Fruit fly (Drosophila melanogaster): ENCODE data around the gene Gem4c.

Gene Gem4c

dm6 chrX:3930528-3931251 lies 14.2 kb upstream of the Gem4c start, which contains the start of gene CG42541 (continued):
- no peak for TF ChIP-seq Usf (GFP tag; optimal IDR thresholded peaks at IDR 0.05)
- TF ChIP-seq Mes4 (GFP tag; optimal IDR thresholded peaks at IDR 0.05), result no peak
- no peak for TF ChIP-seq CG5180 (GFP tag; optimal IDR thresholded peaks at IDR 0.05)
- no peak for TF ChIP-seq crol (GFP tag; IDR thresholded peaks at IDR 0.05)
- no peak for TF ChIP-seq CG6272 (GFP tag; IDR thresholded peaks at IDR 0.05)
- TF ChIP-seq Bteb2 (GFP tag; optimal IDR thresholded peaks at IDR 0.05), result no peak
- no peak for TF ChIP-seq PHDP (tag; optimal IDR thresholded peaks at IDR 0.05)
- no peak for TF ChIP-seq CG10321 (GFP tag; IDR thresholded peaks at IDR 0.05)
- TF ChIP-seq wdn (GFP tag; IDR thresholded peaks at IDR 0.05), result no peak
- TF ChIP-seq Hmr (GFP tag; optimal IDR thresholded peaks at IDR 0.05), result no peak
- TF ChIP-seq CG10462 (GFP tag; optimal IDR thresholded peaks at IDR 0.05), result no peak
- no peak for TF ChIP-seq Asciz (GFP tag; optimal IDR thresholded peaks at IDR 0.05)
- no peak for TF ChIP-seq Hr39 (optimal IDR thresholded peaks at IDR 0.05)
- no peak for TF ChIP-seq MTF-1 (GFP tag; optimal IDR thresholded peaks at IDR 0.05; ENCODE audit: borderline replicate concordance)
- no peak for TF ChIP-seq so (GFP tag; IDR thresholded peaks at IDR 0.05)
- no peak for TF ChIP-seq sens (GFP tag)
- TF ChIP-seq wek (GFP tag; optimal IDR thresholded peaks at IDR 0.05), result no peak
- TF ChIP-seq H15 (GFP tag; IDR thresholded peaks at IDR 0.05), result no peak
- peak; percentile 63 for TF ChIP-seq CG15514 (GFP tag; optimal IDR thresholded peaks at IDR 0.05)
- no peak for TF ChIP-seq H2.0 (GFP tag; IDR thresholded peaks at IDR 0.05)
- TF ChIP-seq pnt (GFP tag; optimal IDR thresholded peaks at IDR 0.05), result no peak
- TF ChIP-seq BEAF-32 (GFP tag; optimal IDR thresholded peaks at IDR 0.05), result no peak
- no peak for TF ChIP-seq zfh2 (GFP tag; optimal IDR thresholded peaks at IDR 0.05)
- TF ChIP-seq ewg (GFP tag; optimal IDR thresholded peaks at IDR 0.05), result no peak
- TF ChIP-seq CG34422 (GFP tag; IDR thresholded peaks at IDR 0.05), result 0 out of 3 replicates have a peak, but pooled peaks have one; percentile 7
- TF ChIP-seq pfk (GFP tag; optimal IDR thresholded peaks at IDR 0.05), result no peak
- TF ChIP-seq Hand (GFP tag; optimal IDR thresholded peaks at IDR 0.05), result no peak
- no peak for TF ChIP-seq sna (GFP tag; IDR thresholded peaks at IDR 0.05; ENCODE audit: partially characterized antibody)
- TF ChIP-seq Deaf1 (tag; optimal IDR thresholded peaks at IDR 0.05), result peak; percentile 97
- TF ChIP-seq CHES-1-like (GFP tag; optimal IDR thresholded peaks at IDR 0.05), result no peak
- no peak for TF ChIP-seq CG8359 (GFP tag; optimal IDR thresholded peaks at IDR 0.05; ENCODE audit: borderline replicate concordance)
- peak; percentile 1 for TF ChIP-seq Dp (GFP tag; optimal IDR thresholded peaks at IDR 0.05)
- TF ChIP-seq NFAT (GFP tag; IDR thresholded peaks at IDR 0.05), result no peak
- TF ChIP-seq CG13624 (GFP tag; optimal IDR thresholded peaks at IDR 0.05), result no peak
- TF ChIP-seq usp (GFP tag; optimal IDR thresholded peaks at IDR 0.05), result no peak
- no peak for TF ChIP-seq dpn (GFP tag; optimal IDR thresholded peaks at IDR 0.05)
- peak; percentile 56 for TF ChIP-seq CG18011 (GFP tag; optimal IDR thresholded peaks at IDR 0.05)
- no peak for TF ChIP-seq CG7745 (tag; optimal IDR thresholded peaks at IDR 0.05)
- TF ChIP-seq CG17361 (GFP tag; IDR thresholded peaks at IDR 0.05), result no peak
- TF ChIP-seq CG11093 (GFP tag; IDR thresholded peaks at IDR 0.05), result no peak

- TF ChIP-seq CG1024 (GFP tag; IDR thresholded peaks at IDR 0.05) (no peak), HLH54F (GFP tag; optimal IDR thresholded peaks at IDR 0.05) (no peak), CG10209 (GFP tag; optimal IDR thresholded peaks at IDR 0.05) (peak; percentile 24), D (optimal IDR thresholded peaks at IDR 0.05) (no peak), D (GFP tag; optimal IDR thresholded peaks at IDR 0.05) (peak; percentile 1), kah (GFP tag; optimal IDR thresholded peaks at IDR 0.05) (no peak), CG30431 (GFP tag; optimal IDR thresholded peaks at IDR 0.05) (peak; percentile 18), ken (GFP tag; IDR thresholded peaks at IDR 0.05) (0 out of 3 replicates have a peak, but pooled peaks have one; percentile 24), CG6689 (GFP tag; IDR thresholded peaks at IDR 0.05) (peak; percentile 42; the same call in 1 of the 2 replicates), lola (GFP tag; optimal IDR thresholded peaks at IDR 0.05) (peak in 1 of 3 experiments; percentile 18), CG10979 (tag; optimal IDR thresholded peaks at IDR 0.05) (peak; percentile 35), CG8388 (GFP tag; optimal IDR thresholded peaks at IDR 0.05) (peak; percentile 28), CG2712 (tag; optimal IDR thresholded peaks at IDR 0.05) (peak; percentile 32)
These were observed 13.2 kb upstream of the Gem4c start for dm6 chrX:3931669-3932068.
